Worm (Caenorhabditis elegans): ENCODE results near the gene zer-1.

The zer-1 gene

DNA sequence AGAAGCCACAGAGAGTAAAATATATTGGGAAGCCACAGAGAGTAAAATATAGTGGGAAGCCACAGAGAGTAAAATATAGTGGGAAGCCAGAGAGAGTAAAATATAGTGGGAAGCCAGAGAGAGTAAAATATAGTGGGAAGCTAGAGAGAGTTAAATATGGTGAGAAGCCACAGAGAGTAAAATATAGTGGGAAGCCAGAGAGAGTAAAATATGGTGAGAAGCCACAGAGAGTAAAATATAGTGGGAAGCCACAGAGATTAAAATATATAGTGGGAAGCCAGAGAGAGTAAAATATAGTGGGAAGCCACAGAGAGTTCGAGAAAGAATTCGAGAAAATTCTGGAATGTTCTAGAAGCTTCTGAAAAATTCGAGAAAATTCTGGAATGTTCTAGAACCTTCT is 44.8 kb upstream of the zer-1 start (continued):
- TF ChIP-seq npax-4 (tag; optimal IDR thresholded peaks at IDR 0.05) (peak; percentile 79), ceh-48 (tag; optimal IDR thresholded peaks at IDR 0.05) (peak; percentile 74), lim-6 (tag; optimal IDR thresholded peaks at IDR 0.05) (peak; percentile 91), pag-3 (tag; optimal IDR thresholded peaks at IDR 0.05; ENCODE audit: borderline replicate concordance) (peak; percentile 97), elt-4 (tag; optimal IDR thresholded peaks at IDR 0.05) (peak; percentile 97), rnt-1 (tag; optimal IDR thresholded peaks at IDR 0.05) (peak; percentile 65), pqm-1 (tag; optimal IDR thresholded peaks at IDR 0.05) (peak; percentile 96), F13H6.1 (tag; optimal IDR thresholded peaks at IDR 0.05) (peak; percentile 79), K02D7.2 (tag; optimal IDR thresholded peaks at IDR 0.05) (peak; percentile 84), hlh-8 (tag; optimal IDR thresholded peaks at IDR 0.05) (peak; percentile 91), ceh-14 (tag; optimal IDR thresholded peaks at IDR 0.05) (peak; percentile 83), unc-42 (tag; optimal IDR thresholded peaks at IDR 0.05) (peak; percentile 67), ets-4 (tag; optimal IDR thresholded peaks at IDR 0.05) (peak; percentile 83)

- TF ChIP-seq nhr-11 (tag; optimal IDR thresholded peaks at IDR 0.05) (no peak), C08G9.2 (tag; optimal IDR thresholded peaks at IDR 0.05) (no peak), mec-3 (tag; optimal IDR thresholded peaks at IDR 0.05; ENCODE audit: borderline replicate concordance) (no peak), hlh-30 (tag; optimal IDR thresholded peaks at IDR 0.05; ENCODE audit: insufficient read depth) (no peak), unc-42 (tag; optimal IDR thresholded peaks at IDR 0.05) (no peak), pag-3 (tag; optimal IDR thresholded peaks at IDR 0.05; ENCODE audit: borderline replicate concordance) (no peak), lin-11 (tag; optimal IDR thresholded peaks at IDR 0.05) (no peak), ceh-22 (tag; optimal IDR thresholded peaks at IDR 0.05) (no peak), ceh-19 (GFP tag; optimal IDR thresholded peaks at IDR 0.05) (no peak), ceh-2 (tag; optimal IDR thresholded peaks at IDR 0.05) (no peak), elt-4 (tag; optimal IDR thresholded peaks at IDR 0.05) (no peak), sdc-2 (tag; optimal IDR thresholded peaks at IDR 0.05) (no peak), ceh-48 (tag; optimal IDR thresholded peaks at IDR 0.05) (no peak), tbx-7 (tag; optimal IDR thresholded peaks at IDR 0.05) (no peak)
Measured at ce11 chrIII:926216-926615, 39.6 kb upstream of the zer-1 start, which contains the start of gene pef-1. pef-1 (minus strand) TSS chrIII:926316.

ce11 chrIII:919322-919721 is 32.7 kb upstream of the zer-1 start, which contains the start of gene F23H11.7:
F23H11.7 (minus strand) TSS chrIII:919422.
- TF ChIP-seq K09A11.1 (tag; optimal IDR thresholded peaks at IDR 0.05; ENCODE audit: insufficient read depth) (no peak), nfya-1 (tag; optimal IDR thresholded peaks at IDR 0.05) (no peak), hlh-8 (tag; optimal IDR thresholded peaks at IDR 0.05) (no peak), nhr-11 (tag; optimal IDR thresholded peaks at IDR 0.05) (no peak), sdc-2 (tag; optimal IDR thresholded peaks at IDR 0.05) (no peak), eyg-1 (tag; optimal IDR thresholded peaks at IDR 0.05) (no peak)

ce11 chrIII:916897-917296 is 30.3 kb upstream of the zer-1 start, which contains the start of gene idpp-13:
idpp-13 (minus strand) TSS chrIII:916997.
- no peak for TF ChIP-seq fkh-6 (tag; optimal IDR thresholded peaks at IDR 0.05)
- TF ChIP-seq hlh-8 (tag; optimal IDR thresholded peaks at IDR 0.05): no peak
- no peak for TF ChIP-seq K02D7.2 (tag; optimal IDR thresholded peaks at IDR 0.05)
- no peak for TF ChIP-seq pha-2 (tag; optimal IDR thresholded peaks at IDR 0.05)
- TF ChIP-seq hlh-15 (tag; optimal IDR thresholded peaks at IDR 0.05): no peak
- TF ChIP-seq ceh-24 (tag; optimal IDR thresholded peaks at IDR 0.05): no peak
- TF ChIP-seq tbx-7 (tag; optimal IDR thresholded peaks at IDR 0.05): no peak
- no peak for TF ChIP-seq ceh-31 (tag; optimal IDR thresholded peaks at IDR 0.05)
- TF ChIP-seq C08G9.2 (tag; optimal IDR thresholded peaks at IDR 0.05): no peak
- TF ChIP-seq Y22D7AL.16 (tag; optimal IDR thresholded peaks at IDR 0.05): no peak
- no peak for TF ChIP-seq ceh-22 (tag; optimal IDR thresholded peaks at IDR 0.05)
- no peak for TF ChIP-seq ceh-6 (GFP tag; optimal IDR thresholded peaks at IDR 0.05)
- TF ChIP-seq sdc-2 (tag; optimal IDR thresholded peaks at IDR 0.05): no peak

All from whole organism, late embryonic.